Fruit fly (Drosophila melanogaster) whole organism, embryonic: ENCODE results near the gene CG3349.

Experiments used
- Bgb ChIP-seq: fragments of 200-800 bp; sonication (Bioruptor generic); IDR thresholded peaks from 2 replicates; pipeline ENCODE4 v1.3.6; 2022; ENCODE audit warnings: missing biosample characterization, missing genetic modification characterization; ENCODE audit not compliant: partially characterized antibody
- Blimp-1 ChIP-seq: fragments of 200-800 bp; sonication (Bioruptor generic); optimal IDR thresholded peaks from 3 replicates; lab custom pipeline; 2018; ENCODE audit warnings: missing biosample characterization, missing genetic modification characterization, mild to moderate bottlenecking, moderate library complexity, missing genetic modification reagents
- Bteb2 ChIP-seq: fragments of 200-800 bp; sonication (Bioruptor generic); optimal IDR thresholded peaks from 2 replicates; lab custom pipeline; 2016; ENCODE audit warnings: missing biosample characterization, missing genetic modification characterization
- CG10565 ChIP-seq: fragments of 200-800 bp; sonication (Bioruptor generic); optimal IDR thresholded peaks from 3 replicates; lab custom pipeline; 2016; ENCODE audit warnings: missing biosample characterization, mild to moderate bottlenecking, missing genetic modification characterization
- CG11560 ChIP-seq: fragments of 200-800 bp; sonication (Bioruptor generic); IDR thresholded peaks from 3 replicates; pipeline ENCODE4 v1.3.6; 2022; ENCODE audit warnings: missing biosample characterization, missing genetic modification characterization
- CG12155 ChIP-seq: fragments of 200-800 bp; sonication (Bioruptor generic); optimal IDR thresholded peaks from 3 replicates; lab custom pipeline; 2016; ENCODE audit warnings: missing biosample characterization, missing genetic modification characterization
- CG12236 ChIP-seq: fragments of 200-800 bp; sonication (Bioruptor generic); optimal IDR thresholded peaks from 2 replicates; lab custom pipeline; 2016; ENCODE audit warnings: missing biosample characterization, missing genetic modification characterization
- CG12659 ChIP-seq: fragments of 200-800 bp; sonication (Bioruptor generic); optimal IDR thresholded peaks from 3 replicates; lab custom pipeline; 2017; ENCODE audit warnings: mild to moderate bottlenecking, missing biosample characterization, missing genetic modification reagents, missing genetic modification characterization
- CG1647 ChIP-seq: fragments of 200-800 bp; sonication (Bioruptor generic); optimal IDR thresholded peaks from 3 replicates; lab custom pipeline; 2016; ENCODE audit warnings: missing biosample characterization, missing genetic modification characterization
- CG17186 ChIP-seq: fragments of 200-800 bp; sonication (Bioruptor generic); optimal IDR thresholded peaks from 3 replicates; lab custom pipeline; 2017; ENCODE audit warnings: missing biosample characterization, missing genetic modification reagents, missing genetic modification characterization
- CG1792 ChIP-seq: fragments of 200-800 bp; sonication (Bioruptor generic); optimal IDR thresholded peaks from 2 replicates; lab custom pipeline; 2016; ENCODE audit warnings: missing biosample characterization, missing genetic modification characterization
- CG18476 ChIP-seq: fragments of 200-800 bp; sonication (Bioruptor generic); optimal IDR thresholded peaks from 2 replicates; lab custom pipeline; 2016; ENCODE audit warnings: missing biosample characterization, mild to moderate bottlenecking, missing genetic modification characterization
- CG32772 ChIP-seq: fragments of 200-800 bp; sonication (Bioruptor generic); IDR thresholded peaks from 2 replicates; pipeline ENCODE4 v1.3.6; 2022; ENCODE audit warnings: missing biosample characterization, missing genetic modification characterization
- CG3995 ChIP-seq: fragments of 200-800 bp; sonication (Bioruptor generic); optimal IDR thresholded peaks from 3 replicates; lab custom pipeline; 2016; ENCODE audit warnings: missing biosample characterization, missing genetic modification characterization
- CG4854 ChIP-seq: fragments of 200-800 bp; sonication (Bioruptor generic); optimal IDR thresholded peaks from 2 replicates; lab custom pipeline; 2016; ENCODE audit warnings: missing biosample characterization, missing genetic modification characterization, inconsistent platforms
- CG6689 ChIP-seq: fragments of 200-800 bp; sonication (Bioruptor generic); IDR thresholded peaks from 2 replicates; pipeline ENCODE4 v1.3.6; 2022; ENCODE audit warnings: missing biosample characterization, missing genetic modification characterization
- CG7786 ChIP-seq: fragments of 200-800 bp; sonication (Bioruptor generic); optimal IDR thresholded peaks from 2 replicates; lab custom pipeline; 2016; ENCODE audit warnings: missing biosample characterization, missing genetic modification characterization
- CG8089 ChIP-seq: fragments of 200-800 bp; sonication (Bioruptor generic); optimal IDR thresholded peaks from 3 replicates; lab custom pipeline; 2016; ENCODE audit warnings: missing biosample characterization, missing genetic modification characterization
- CG8478 ChIP-seq: fragments of >200 bp; optimal IDR thresholded peaks from 2 replicates; lab custom pipeline; 2018
- CG8924 ChIP-seq: fragments of 200-800 bp; optimal IDR thresholded peaks from 3 replicates; lab custom pipeline; 2019; ENCODE audit warnings: missing biosample characterization, mild to moderate bottlenecking, missing genetic modification characterization, moderate library complexity
- CG9817 ChIP-seq: fragments of 200-800 bp; sonication (Bioruptor generic); optimal IDR thresholded peaks from 2 replicates; lab custom pipeline; 2018; ENCODE audit warnings: missing biosample characterization, mild to moderate bottlenecking, missing genetic modification characterization, moderate library complexity
- E2f2 ChIP-seq: fragments of 200-800 bp; sonication (Bioruptor generic); IDR thresholded peaks from 2 replicates; pipeline ENCODE4 v1.3.6; 2022; ENCODE audit warnings: missing biosample characterization, missing genetic modification characterization
- Eip74EF ChIP-seq, 2 experiments: fragments of 200-800 bp in 1 of 2; fragments of >200 bp in 1 of 2; sonication (Bioruptor generic) in 1 of 2; optimal IDR thresholded peaks; 2 replicates each; lab custom pipeline; 2017 to 2019; ENCODE audit warnings: missing biosample characterization in 2 of 2, missing genetic modification characterization in 2 of 2, mild to moderate bottlenecking in 1 of 2, moderate library complexity in 1 of 2
- Ets97D ChIP-seq: fragments of 200-800 bp; sonication (Bioruptor generic); optimal IDR thresholded peaks from 3 replicates; lab custom pipeline; 2016; ENCODE audit warnings: missing biosample characterization, missing genetic modification characterization
- Hr3 ChIP-seq: fragments of 200-800 bp; sonication (Bioruptor generic); optimal IDR thresholded peaks from 3 replicates; lab custom pipeline; 2016; ENCODE audit warnings: missing biosample characterization, missing genetic modification characterization
- Mrtf ChIP-seq: fragments of 200-800 bp; sonication (Bioruptor generic); IDR thresholded peaks from 3 replicates; pipeline ENCODE4 v1.3.6; 2022; ENCODE audit warnings: missing biosample characterization, missing genetic modification characterization
- Neu2 ChIP-seq: fragments of 200-800 bp; sonication (Bioruptor generic); optimal IDR thresholded peaks from 3 replicates; lab custom pipeline; 2016; ENCODE audit warnings: missing biosample characterization, missing genetic modification characterization, borderline replicate concordance
- Sox100B ChIP-seq: fragments of 200-800 bp; sonication (Bioruptor generic); optimal IDR thresholded peaks from 3 replicates; lab custom pipeline; 2018; ENCODE audit warnings: missing biosample characterization, mild to moderate bottlenecking, missing genetic modification characterization
- Spps ChIP-seq: fragments of 200-800 bp; sonication (Bioruptor generic); optimal IDR thresholded peaks from 2 replicates; lab custom pipeline; 2018; ENCODE audit warnings: missing biosample characterization, mild to moderate bottlenecking, missing genetic modification characterization
- YL-1 ChIP-seq: fragments of 200-800 bp; sonication (Bioruptor generic); optimal IDR thresholded peaks from 3 replicates; lab custom pipeline; 2017; ENCODE audit warnings: missing biosample characterization, mild to moderate bottlenecking, missing genetic modification characterization
- chif ChIP-seq, 2 experiments: fragments of 200-800 bp; sonication (Bioruptor generic); optimal IDR thresholded peaks; 3 replicates each; lab custom pipeline; 2016; ENCODE audit warnings: missing biosample characterization in 2 of 2, missing genetic modification characterization in 2 of 2
- disco-r ChIP-seq: fragments of 200-800 bp; sonication (Bioruptor generic); optimal IDR thresholded peaks from 2 replicates; lab custom pipeline; 2016; ENCODE audit warnings: missing biosample characterization, missing genetic modification characterization
- dpn ChIP-seq, 2 experiments: fragments of 200-800 bp; sonication (Bioruptor generic); optimal IDR thresholded peaks; 3 replicates each; lab custom pipeline; 2016; ENCODE audit warnings: missing biosample characterization in 2 of 2, missing genetic modification characterization in 2 of 2
- esg ChIP-seq: fragments of 200-800 bp; sonication (Bioruptor generic); conservative IDR thresholded peaks from 2 replicates; pipeline ENCODE4 v1.3.6; 2022; ENCODE audit warnings: missing biosample characterization, missing genetic modification characterization
- fd3F ChIP-seq: fragments of 200-800 bp; sonication (Bioruptor generic); optimal IDR thresholded peaks from 2 replicates; lab custom pipeline; 2018; ENCODE audit warnings: missing biosample characterization, mild to moderate bottlenecking, missing genetic modification characterization, moderate library complexity
- fd64A ChIP-seq: fragments of 200-800 bp; sonication (Bioruptor generic); optimal IDR thresholded peaks from 3 replicates; lab custom pipeline; 2018; ENCODE audit warnings: missing biosample characterization, mild to moderate bottlenecking, missing genetic modification characterization
- gsb ChIP-seq: fragments of 200-800 bp; sonication (Bioruptor generic); IDR thresholded peaks from 2 replicates; pipeline ENCODE4 v1.3.6; 2022; ENCODE audit warnings: missing biosample characterization, missing genetic modification characterization
- h ChIP-seq: fragments of >200 bp; optimal IDR thresholded peaks from 2 replicates; lab custom pipeline; 2017
- hth ChIP-seq: fragments of >200 bp; optimal IDR thresholded peaks from 2 replicates; lab custom pipeline; 2017; ENCODE audit warnings: inconsistent platforms
- nau ChIP-seq: fragments of 200-800 bp; sonication (Bioruptor generic); optimal IDR thresholded peaks from 3 replicates; lab custom pipeline; 2017; ENCODE audit warnings: missing biosample characterization, mild to moderate bottlenecking, missing genetic modification characterization, missing genetic modification reagents
- nerfin-1 ChIP-seq: fragments of 200-800 bp; sonication (Bioruptor generic); optimal IDR thresholded peaks from 3 replicates; lab custom pipeline; 2019; ENCODE audit warnings: missing biosample characterization, mild to moderate bottlenecking, missing genetic modification characterization, moderate library complexity
- odd ChIP-seq: fragments of 200-800 bp; sonication (Bioruptor generic); optimal IDR thresholded peaks from 2 replicates; lab custom pipeline; 2017; ENCODE audit warnings: missing biosample characterization, mild to moderate bottlenecking, missing genetic modification characterization
- pan ChIP-seq, 4 experiments: fragments of >200 bp in 3 of 4; fragments of 200-800 bp in 1 of 4; sonication (Bioruptor generic) in 1 of 4; optimal IDR thresholded peaks in 3 of 4; IDR thresholded peaks in 1 of 4; 2 replicates each; pipeline versions ENCODE4 v1.3.6 to Lab custom; 2017 to 2022; ENCODE audit warnings: missing biosample characterization in 2 of 4, missing genetic modification characterization in 2 of 4, mixed read lengths in 1 of 4
- sens ChIP-seq: fragments of 200-800 bp; sonication (Bioruptor generic); peaks from one replicate; lab custom pipeline; 2016; ENCODE audit warnings: missing biosample characterization, missing genetic modification characterization
- seq ChIP-seq: fragments of 200-800 bp; sonication (Bioruptor generic); IDR thresholded peaks from 2 replicates; pipeline ENCODE4 v1.3.6; 2022; ENCODE audit warnings: missing biosample characterization, missing genetic modification characterization
- sug ChIP-seq: fragments of 200-800 bp; optimal IDR thresholded peaks from 2 replicates; lab custom pipeline; 2019; ENCODE audit warnings: missing biosample characterization, mild to moderate bottlenecking, missing genetic modification characterization, moderate library complexity
- tna ChIP-seq: fragments of 200-800 bp; sonication (Bioruptor generic); IDR thresholded peaks from 2 replicates; pipeline ENCODE4 v1.3.6; 2022; ENCODE audit warnings: missing biosample characterization, missing genetic modification characterization; ENCODE audit not compliant: partially characterized antibody
- trem ChIP-seq: fragments of 200-800 bp; optimal IDR thresholded peaks from 3 replicates; lab custom pipeline; 2019; ENCODE audit warnings: missing biosample characterization, mild to moderate bottlenecking, missing genetic modification characterization, moderate library complexity
- tup ChIP-seq: fragments of 200-800 bp; sonication (Bioruptor generic); optimal IDR thresholded peaks from 2 replicates; lab custom pipeline; 2016; ENCODE audit warnings: missing biosample characterization, mild to moderate bottlenecking, missing genetic modification characterization, moderate library complexity
- zfh2 ChIP-seq: fragments of 200-800 bp; sonication (Bioruptor generic); optimal IDR thresholded peaks from 2 replicates; lab custom pipeline; 2016; ENCODE audit warnings: missing biosample characterization, missing genetic modification characterization

Gene CG3349

dm6 chr3L:15011638-15012335 lies 32.4 kb downstream of the CG3349 start (continued):
- TF ChIP-seq CG3995 (no peak), Neu2 (GFP tag; lab: Kevin White, UChicago) (no peak), pan (optimal IDR thresholded peaks at IDR 0.05; lab: Kevin White, UChicago) (no peak), pan (GFP tag; optimal IDR thresholded peaks at IDR 0.05 in 1 of 2, IDR thresholded peaks at IDR 0.05 in 1 of 2) (peak in 1 of 2 experiments; percentile 84), CG8924 (tag; lab: Kevin White, UChicago) (peak; percentile 89), CG6689 (GFP tag; lab: Robert Waterston, UW) (peak; percentile 78), Ets97D (GFP tag; lab: Kevin White, UChicago) (no peak), dpn (GFP tag; optimal IDR thresholded peaks at IDR 0.05; lab: Kevin White, UChicago) (peak in 1 of 2 experiments; percentile 60), nau (peak; percentile 25), nerfin-1 (peak; percentile 74), Hr3 (peak; percentile 55), CG12155 (GFP tag; lab: Kevin White, UChicago) (peak; percentile 63), CG10565 (GFP tag; lab: Kevin White, UChicago) (no peak), CG7786 (GFP tag; lab: Kevin White, UChicago) (no peak), CG18476 (GFP tag; lab: Kevin White, UChicago) (peak; percentile 38), CG12236 (GFP tag; lab: Kevin White, UChicago) (no peak), Eip74EF (GFP tag; optimal IDR thresholded peaks at IDR 0.05; lab: Kevin White, UChicago) (peak in 1 of 2 experiments; percentile 78), h (lab: Kevin White, UChicago) (no peak), fd3F (peak; percentile 68), chif (GFP tag; optimal IDR thresholded peaks at IDR 0.05; lab: Kevin White, UChicago) (peak; percentile 7 to 57), CG12659 (GFP tag; lab: Kevin White, UChicago) (peak; percentile 64), CG17186 (GFP tag; lab: Kevin White, UChicago) (no peak), sens (GFP tag; lab: Kevin White, UChicago) (peak; percentile 90), seq (GFP tag; lab: Robert Waterston, UW) (peak; percentile 65), trem (tag; lab: Kevin White, UChicago) (peak; percentile 74), Blimp-1 (peak; percentile 85), tup (GFP tag; lab: Kevin White, UChicago) (no peak), YL-1 (no peak), Sox100B (GFP tag; lab: Kevin White, UChicago) (peak; percentile 80), sug (tag; lab: Kevin White, UChicago) (peak; percentile 52), hth (lab: Kevin White, UChicago) (no peak), esg (peak; percentile 66), Spps (peak; percentile 76), tna (GFP tag; lab: Robert Waterston, UW) (no peak), odd (GFP tag; lab: Kevin White, UChicago) (peak; percentile 58), gsb (GFP tag; lab: Robert Waterston, UW) (peak; percentile 29; the same call in 1 of the 2 replicates), Bteb2 (GFP tag; lab: Kevin White, UChicago) (peak; percentile 33), CG9817 (tag; lab: Kevin White, UChicago) (peak; percentile 68), CG8478 (lab: Kevin White, UChicago) (no peak), Bgb (GFP tag; lab: Robert Waterston, UW) (no peak), CG1647 (no peak), CG32772 (GFP tag; lab: Robert Waterston, UW) (peak; percentile 64), CG11560 (tag; lab: Robert Waterston, UW) (0 out of 3 replicates have a peak, but pooled peaks have one; percentile 13), CG8089 (GFP tag; lab: Kevin White, UChicago) (no peak), E2f2 (GFP tag; lab: Robert Waterston, UW) (0 out of 2 replicates have a peak, but pooled peaks have one; percentile 44), disco-r (GFP tag; lab: Kevin White, UChicago) (no peak), CG1792 (GFP tag; lab: Kevin White, UChicago) (peak; percentile 62), fd64A (no peak), zfh2 (no peak), CG4854 (GFP tag; lab: Kevin White, UChicago) (no peak), Mrtf (no peak)
